Worm (Caenorhabditis elegans): ENCODE results near the gene T14G8.6.

DNA sequence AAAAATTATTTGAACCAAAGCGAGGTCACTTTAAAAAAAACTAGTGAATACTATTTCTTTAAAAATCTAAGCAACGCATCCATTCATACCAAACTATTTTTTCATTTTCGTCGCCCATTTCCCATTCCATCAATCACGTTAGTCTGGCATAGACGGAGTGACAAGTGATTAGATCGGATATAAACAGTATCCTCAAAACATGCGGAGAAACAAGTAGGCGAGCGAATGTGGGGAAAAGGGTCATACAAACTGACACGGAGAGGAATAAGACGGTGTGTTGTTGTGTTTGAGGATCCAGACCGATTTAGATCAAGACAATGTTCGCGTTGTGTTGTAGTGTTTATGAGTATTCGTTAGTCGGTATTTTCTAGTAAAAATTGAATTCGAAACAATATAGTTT, 49.8 kb upstream of the T14G8.6 start:
- no peak for TF ChIP-seq attf-3 (GFP tag; conservative IDR thresholded peaks at IDR 0.05)
- TF ChIP-seq Y95B8A.8 (GFP tag; IDR thresholded peaks at IDR 0.05) = no peak
- no peak for TF ChIP-seq nfyb-1 (GFP tag; IDR thresholded peaks at IDR 0.05)
- TF ChIP-seq D2030.7 (GFP tag; IDR thresholded peaks at IDR 0.05) = no peak
- TF ChIP-seq lsy-27 (tag; optimal IDR thresholded peaks at IDR 0.05; ENCODE audit: borderline replicate concordance, insufficient read depth) = no peak

Data from whole organism, young adult.